Worm (Caenorhabditis elegans): ENCODE data around the gene ulp-1.

DNA sequence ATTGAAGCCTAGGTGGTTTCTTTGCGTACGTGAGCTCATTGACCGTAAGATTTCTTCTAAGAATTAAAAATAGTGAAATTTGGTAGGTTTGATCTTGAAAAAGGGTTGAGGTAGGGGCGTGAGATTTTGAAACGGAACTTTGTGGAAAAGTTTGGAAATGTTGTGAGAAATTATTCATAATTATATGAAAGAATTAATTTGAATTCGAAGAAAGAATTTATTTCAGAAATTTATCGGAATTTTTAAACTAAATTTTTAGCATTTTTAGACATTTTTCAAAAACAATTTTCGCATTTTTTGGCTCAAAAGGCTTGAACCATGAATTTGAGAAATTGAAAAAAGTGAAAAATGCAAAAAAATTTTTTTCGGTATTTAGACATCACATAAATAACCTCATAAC, 44.6 kb upstream of the ulp-1 start:
- TF ChIP-seq him-1 (tag; optimal IDR thresholded peaks at IDR 0.05) (no peak), dao-5 (tag; optimal IDR thresholded peaks at IDR 0.05) (no peak)

Data from whole organism, L4/young adult.